Worm (Caenorhabditis elegans) whole organism, young adult: Measurements from ENCODE around the gene C15H11.11.

Source experiments
- B0336.3 ChIP-seq: fragments of 200-800 bp; sonication (Bioruptor generic); IDR thresholded peaks from 2 replicates; pipeline ENCODE4 v1.3.6; 2022; ENCODE audit warnings: missing genetic modification characterization, missing compliant biosample characterization
- C17E4.6 ChIP-seq: fragments of 200-800 bp; sonication (Bioruptor generic); IDR thresholded peaks from 2 replicates; pipeline ENCODE4 v1.3.6; 2022; ENCODE audit warnings: missing genetic modification reagents, missing genetic modification characterization, missing compliant biosample characterization
- F10E7.11 ChIP-seq: sonication (generic microtip); optimal IDR thresholded peaks from 2 replicates; lab custom pipeline; 2017; ENCODE audit warnings: mild to moderate bottlenecking, missing genetic modification characterization, moderate library complexity, missing compliant biosample characterization
- F23B12.7 ChIP-seq: sonication (generic microtip); optimal IDR thresholded peaks from 2 replicates; lab custom pipeline; 2017; ENCODE audit warnings: missing genetic modification characterization, mild to moderate bottlenecking, missing compliant biosample characterization, antibody characterized with exemption, moderate library complexity; ENCODE audit not compliant: insufficient read depth
- F55B11.4 ChIP-seq: sonication (generic microtip); optimal IDR thresholded peaks from 2 replicates; lab custom pipeline; 2016; ENCODE audit warnings: missing compliant biosample characterization, missing genetic modification characterization, borderline replicate concordance; ENCODE audit not compliant: insufficient read depth
- K12H6.12 ChIP-seq: fragments of 200-800 bp; sonication (Bioruptor generic); optimal IDR thresholded peaks from 2 replicates; lab custom pipeline; 2018; ENCODE audit warnings: mild to moderate bottlenecking, missing genetic modification characterization, missing compliant biosample characterization
- T07F8.4 ChIP-seq: sonication (generic microtip); optimal IDR thresholded peaks from 2 replicates; lab custom pipeline; 2016; ENCODE audit warnings: mild to moderate bottlenecking, missing genetic modification characterization, moderate library complexity, missing compliant biosample characterization
- Y53F4B.3 ChIP-seq: fragments of 200-800 bp; sonication (Bioruptor generic); IDR thresholded peaks from 2 replicates; pipeline ENCODE4 v1.3.6; 2022; ENCODE audit warnings: missing genetic modification reagents, missing genetic modification characterization, missing compliant biosample characterization
- Y79H2A.3 ChIP-seq: fragments of 200-800 bp; sonication (Bioruptor generic); conservative IDR thresholded peaks from 2 replicates; pipeline ENCODE4 v1.3.6; 2022; ENCODE audit warnings: missing genetic modification reagents, missing genetic modification characterization, missing compliant biosample characterization
- attf-5 ChIP-seq: fragments of 200-800 bp; sonication (Bioruptor generic); optimal IDR thresholded peaks from 2 replicates; lab custom pipeline; 2018; ENCODE audit warnings: mild to moderate bottlenecking, missing genetic modification characterization, missing compliant biosample characterization
- attf-6 ChIP-seq: fragments of 200-800 bp; sonication (Bioruptor generic); IDR thresholded peaks from 2 replicates; pipeline ENCODE4 v1.3.6; 2022; ENCODE audit warnings: missing genetic modification reagents, missing genetic modification characterization, missing compliant biosample characterization
- ccch-3 ChIP-seq: fragments of 200-800 bp; sonication (Bioruptor generic); optimal IDR thresholded peaks from 2 replicates; lab custom pipeline; 2018; ENCODE audit warnings: mild to moderate bottlenecking, missing genetic modification characterization, missing compliant biosample characterization
- cebp-1 ChIP-seq, 2 experiments: fragments of 200-800 bp in 1 of 2; sonication (Bioruptor generic) in 1 of 2; sonication (generic microtip) in 1 of 2; IDR thresholded peaks in 1 of 2; optimal IDR thresholded peaks in 1 of 2; 2 replicates each; pipeline versions ENCODE4 v1.3.6 to Lab custom; 2017 to 2022; ENCODE audit warnings: missing compliant biosample characterization in 2 of 2, missing genetic modification characterization in 2 of 2, mild to moderate bottlenecking in 1 of 2, missing genetic modification reagents in 1 of 2, moderate library complexity in 1 of 2
- cebp-2 ChIP-seq: fragments of 200-800 bp; sonication (Bioruptor generic); IDR thresholded peaks from 2 replicates; pipeline ENCODE4 v1.3.6; 2022; ENCODE audit warnings: missing genetic modification characterization, missing compliant biosample characterization
- ceh-100 ChIP-seq: fragments of 200-800 bp; sonication (Bioruptor generic); IDR thresholded peaks from 2 replicates; pipeline ENCODE4 v1.3.6; 2022; ENCODE audit warnings: missing genetic modification reagents, missing genetic modification characterization, missing compliant biosample characterization
- ceh-27 ChIP-seq: fragments of 200-800 bp; sonication (Bioruptor generic); optimal IDR thresholded peaks from 2 replicates; lab custom pipeline; 2018; ENCODE audit warnings: mild to moderate bottlenecking, missing genetic modification characterization, moderate library complexity, missing compliant biosample characterization
- chd-7 ChIP-seq: sonication (generic microtip); optimal IDR thresholded peaks from 2 replicates; lab custom pipeline; 2016; ENCODE audit warnings: mild to moderate bottlenecking, missing genetic modification characterization, moderate library complexity, missing compliant biosample characterization
- die-1 ChIP-seq: sonication (generic microtip); optimal IDR thresholded peaks from 2 replicates; lab custom pipeline; 2016; ENCODE audit warnings: missing genotype, mild to moderate bottlenecking, missing genetic modification characterization, missing compliant biosample characterization
- egrh-3 ChIP-seq: fragments of 200-800 bp; sonication (Bioruptor generic); IDR thresholded peaks from 2 replicates; pipeline ENCODE4 v1.3.6; 2022; ENCODE audit warnings: missing genetic modification reagents, missing genetic modification characterization, missing compliant biosample characterization
- ets-4 ChIP-seq: fragments of 200-800 bp; sonication (Bioruptor generic); optimal IDR thresholded peaks from 2 replicates; lab custom pipeline; 2018; ENCODE audit warnings: mild to moderate bottlenecking, missing genetic modification characterization, missing compliant biosample characterization
- gei-17 ChIP-seq: fragments of 200-800 bp; sonication (Bioruptor generic); optimal IDR thresholded peaks from 2 replicates; lab custom pipeline; 2018; ENCODE audit warnings: mild to moderate bottlenecking, missing genetic modification characterization, missing compliant biosample characterization
- hrde-1 ChIP-seq: sonication (generic microtip); optimal IDR thresholded peaks from 2 replicates; lab custom pipeline; 2016; ENCODE audit warnings: missing genetic modification characterization, mild to moderate bottlenecking, missing compliant biosample characterization, moderate library complexity, missing genotype, missing genetic modification reagents, borderline replicate concordance
- lag-1 ChIP-seq: fragments of 200-800 bp; sonication (Bioruptor generic); IDR thresholded peaks from 2 replicates; pipeline ENCODE4 v1.3.6; 2022; ENCODE audit warnings: missing genetic modification reagents, missing genetic modification characterization, missing compliant biosample characterization
- let-526 ChIP-seq: fragments of 200-800 bp; sonication (Bioruptor generic); IDR thresholded peaks from 2 replicates; pipeline ENCODE4 v1.3.6; 2022; ENCODE audit warnings: missing genetic modification reagents, missing genetic modification characterization, missing compliant biosample characterization
- let-607 ChIP-seq, 2 experiments: fragments of 200-800 bp in 1 of 2; sonication (Bioruptor generic) in 1 of 2; sonication (generic microtip) in 1 of 2; optimal IDR thresholded peaks; 2 replicates each; lab custom pipeline; 2016 to 2018; ENCODE audit warnings: mild to moderate bottlenecking in 2 of 2, missing compliant biosample characterization in 2 of 2, missing genetic modification characterization in 2 of 2, moderate library complexity in 2 of 2, missing genotype in 1 of 2
- lin-26 ChIP-seq: fragments of 200-800 bp; sonication (Bioruptor generic); IDR thresholded peaks from 2 replicates; pipeline ENCODE4 v1.3.6; 2022; ENCODE audit warnings: missing genetic modification reagents, missing genetic modification characterization, missing compliant biosample characterization
- lin-35 ChIP-seq, 3 experiments: fragments of 150-350 bp in 2 of 3; sonication (generic microtip) in 1 of 3; optimal IDR thresholded peaks; 2 replicates each; lab custom pipeline; 2014 to 2018; ENCODE audit warnings: missing biosample characterization in 3 of 3, missing genetic modification characterization in 3 of 3, missing genetic modification reagents in 3 of 3
- lin-40 ChIP-seq: sonication (generic microtip); optimal IDR thresholded peaks from 2 replicates; lab custom pipeline; 2016; ENCODE audit warnings: missing genetic modification characterization, mild to moderate bottlenecking, missing compliant biosample characterization, missing genotype, missing genetic modification reagents
- lir-1 ChIP-seq: fragments of 200-800 bp; sonication (Bioruptor generic); conservative IDR thresholded peaks from 2 replicates; pipeline ENCODE4 v1.3.6; 2022; ENCODE audit warnings: missing genetic modification reagents, missing genetic modification characterization, missing compliant biosample characterization
- lsl-1 ChIP-seq: fragments of 200-800 bp; sonication (Bioruptor generic); optimal IDR thresholded peaks from 2 replicates; lab custom pipeline; 2018; ENCODE audit warnings: mild to moderate bottlenecking, missing genetic modification characterization, moderate library complexity, missing compliant biosample characterization
- madf-3 ChIP-seq: fragments of 200-800 bp; sonication (Bioruptor generic); IDR thresholded peaks from 2 replicates; pipeline ENCODE4 v1.3.6; 2022; ENCODE audit warnings: missing genetic modification reagents, missing genetic modification characterization, missing compliant biosample characterization
- mcd-1 ChIP-seq: fragments of 200-800 bp; sonication (Bioruptor generic); IDR thresholded peaks from 2 replicates; pipeline ENCODE4 v1.3.6; 2022; ENCODE audit warnings: missing genetic modification reagents, missing genetic modification characterization, missing compliant biosample characterization
- mel-28 ChIP-seq: sonication (generic microtip); optimal IDR thresholded peaks from 2 replicates; lab custom pipeline; 2016; ENCODE audit warnings: borderline replicate concordance, mild to moderate bottlenecking, missing genetic modification characterization, missing compliant biosample characterization
- mxl-1 ChIP-seq: sonication (generic microtip); optimal IDR thresholded peaks from 2 replicates; lab custom pipeline; 2016; ENCODE audit warnings: missing genetic modification characterization, missing compliant biosample characterization
- nfya-2 ChIP-seq: fragments of 200-800 bp; sonication (Bioruptor generic); IDR thresholded peaks from 2 replicates; pipeline ENCODE4 v1.3.6; 2022; ENCODE audit warnings: missing genetic modification reagents, missing genetic modification characterization, missing compliant biosample characterization
- nfyb-1 ChIP-seq: fragments of 200-800 bp; sonication (Bioruptor generic); IDR thresholded peaks from 2 replicates; pipeline ENCODE4 v1.3.6; 2022; ENCODE audit warnings: missing genetic modification reagents, missing genetic modification characterization, missing compliant biosample characterization
- nhr-27 ChIP-seq: fragments of 200-800 bp; sonication (Bioruptor generic); optimal IDR thresholded peaks from 2 replicates; lab custom pipeline; 2018; ENCODE audit warnings: mild to moderate bottlenecking, missing genetic modification characterization, moderate library complexity, missing compliant biosample characterization
- pbrm-1 ChIP-seq: fragments of 200-800 bp; sonication (Bioruptor generic); IDR thresholded peaks from 2 replicates; pipeline ENCODE4 v1.3.6; 2022; ENCODE audit warnings: missing genetic modification reagents, missing genetic modification characterization, missing compliant biosample characterization
- repo-1 ChIP-seq: sonication (generic microtip); optimal IDR thresholded peaks from 2 replicates; lab custom pipeline; 2017; ENCODE audit warnings: mild to moderate bottlenecking, missing genetic modification characterization, missing compliant biosample characterization
- snpc-3.4 ChIP-seq: sonication (generic microtip); optimal IDR thresholded peaks from 2 replicates; lab custom pipeline; 2017; ENCODE audit warnings: missing genetic modification characterization, mild to moderate bottlenecking, missing compliant biosample characterization, antibody characterized with exemption, moderate library complexity, missing genotype, missing genetic modification reagents
- snpc-4 ChIP-seq, 5 experiments: fragments of 150-350 bp in 1 of 5; sonication (generic microtip) in 4 of 5; optimal IDR thresholded peaks; 2 replicates each; lab custom pipeline; 2014 to 2018; ENCODE audit warnings: missing genetic modification characterization in 5 of 5, missing biosample characterization in 3 of 5, antibody characterized with exemption in 2 of 5, mild to moderate bottlenecking in 2 of 5, missing compliant biosample characterization in 2 of 5, missing genotype in 2 of 5, moderate library complexity in 2 of 5, missing genetic modification reagents in 1 of 5
- zfh-2 ChIP-seq: fragments of 200-800 bp; sonication (Bioruptor generic); conservative IDR thresholded peaks from 2 replicates; pipeline ENCODE4 v1.3.6; 2022; ENCODE audit warnings: missing genetic modification reagents, missing genetic modification characterization, missing compliant biosample characterization
- ztf-22 ChIP-seq: fragments of 200-800 bp; sonication (Bioruptor generic); optimal IDR thresholded peaks from 2 replicates; lab custom pipeline; 2018; ENCODE audit warnings: mild to moderate bottlenecking, missing genetic modification characterization, moderate library complexity, missing compliant biosample characterization
- ztf-26 ChIP-seq: sonication (generic microtip); optimal IDR thresholded peaks from 2 replicates; lab custom pipeline; 2017; ENCODE audit warnings: missing genetic modification characterization, missing compliant biosample characterization
- ztf-28 ChIP-seq: fragments of 200-800 bp; sonication (Bioruptor generic); IDR thresholded peaks from 2 replicates; pipeline ENCODE4 v1.3.6; 2022; ENCODE audit warnings: missing genetic modification reagents, missing genetic modification characterization, missing compliant biosample characterization

The C15H11.11 gene

DNA sequence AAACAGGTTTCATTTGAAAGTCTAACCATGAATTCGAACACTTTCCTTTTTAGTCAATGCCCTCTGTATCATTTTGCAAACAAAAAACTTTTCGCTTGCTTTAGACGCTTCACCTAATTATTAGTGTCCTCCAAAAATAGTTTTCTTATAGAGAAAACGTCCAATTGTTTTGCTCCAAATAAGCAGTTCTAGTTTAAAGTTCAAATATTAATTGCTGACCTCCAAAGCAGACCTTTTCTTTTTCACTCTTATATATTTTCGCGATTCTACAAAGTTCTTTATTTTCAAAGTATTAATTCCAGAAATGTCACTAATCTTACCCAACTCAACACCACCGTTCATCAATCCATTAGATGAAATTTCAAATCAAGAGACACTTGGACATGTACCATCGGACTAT is 6.5 kb upstream of the C15H11.11 start, which contains the start of gene gnrr-2:
gnrr-2 (plus strand) TSS at position 301 of the 400 bp plus-strand sequence.
- TF ChIP-seq lag-1 (GFP tag; lab: Robert Waterston, UW) (no peak), mxl-1 (tag; lab: Kevin White, UChicago) (no peak), repo-1 (tag; lab: Kevin White, UChicago) (no peak)
- TF ChIP-seq, all 124 proteins: peak for 0

DNA sequence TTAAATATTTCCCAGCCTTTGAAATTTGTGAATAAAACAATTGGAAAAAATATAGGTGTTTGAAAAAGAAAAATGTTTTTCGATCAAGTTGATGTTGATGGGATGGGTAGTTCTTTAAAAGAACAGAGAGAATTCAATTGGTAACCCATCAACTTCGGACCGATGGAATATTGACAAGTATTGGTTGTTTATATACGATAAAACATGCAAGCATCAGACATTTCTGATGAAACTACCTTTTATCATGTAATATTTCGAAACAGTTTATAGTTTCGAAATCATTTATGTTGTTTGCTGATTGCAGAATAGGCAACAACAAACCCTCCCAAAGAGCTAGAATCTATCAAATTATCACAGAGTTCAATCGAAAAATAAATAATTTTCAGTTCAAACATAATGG is 5.4 kb upstream of the C15H11.11 start:
- no peak for TF ChIP-seq lir-1 (GFP tag; lab: Robert Waterston, UW)
- TF ChIP-seq gei-17 (GFP tag; lab: Kevin White, UChicago): no peak
- no peak for TF ChIP-seq B0336.3 (GFP tag; lab: Robert Waterston, UW)
- TF ChIP-seq madf-3: no peak
- TF ChIP-seq ceh-27: no peak
- TF ChIP-seq cebp-2 (GFP tag; lab: Robert Waterston, UW): 0 out of 2 replicates have a peak, but pooled peaks have one; percentile 13
- TF ChIP-seq ets-4: no peak
- no peak for TF ChIP-seq mel-28
- TF ChIP-seq attf-5: no peak
- TF ChIP-seq snpc-4 (GFP tag; optimal IDR thresholded peaks at IDR 0.05; lab: Kevin White, UChicago): no peak
- TF ChIP-seq snpc-4 (tag; optimal IDR thresholded peaks at IDR 0.05; lab: Kevin White, UChicago): peak in 2 of 4 experiments; percentile 85
- TF ChIP-seq F10E7.11 (tag; lab: Kevin White, UChicago): no peak
- TF ChIP-seq ztf-28 (GFP tag; lab: Robert Waterston, UW): no peak
- TF ChIP-seq lin-26: no peak
- TF ChIP-seq let-526 (GFP tag; lab: Robert Waterston, UW): no peak
- no peak for TF ChIP-seq cebp-1 (GFP tag; IDR thresholded peaks at IDR 0.05; lab: Robert Waterston, UW)
- peak; percentile 87 for TF ChIP-seq cebp-1 (tag; optimal IDR thresholded peaks at IDR 0.05; lab: Kevin White, UChicago)
- no peak for TF ChIP-seq pbrm-1
- TF ChIP-seq chd-7 (tag; lab: Kevin White, UChicago): no peak
- no peak for TF ChIP-seq ztf-22 (GFP tag; lab: Kevin White, UChicago)
- no peak for TF ChIP-seq snpc-3.4 (tag; lab: Kevin White, UChicago)
- TF ChIP-seq Y79H2A.3: no peak
- no peak for TF ChIP-seq F55B11.4 (tag; lab: Kevin White, UChicago)
- no peak for TF ChIP-seq egrh-3 (GFP tag; lab: Robert Waterston, UW)
- no peak for TF ChIP-seq lin-35 (GFP tag; optimal IDR thresholded peaks at IDR 0.05; lab: Kevin White, UChicago)
- no peak for TF ChIP-seq lin-40 (tag; lab: Kevin White, UChicago)
- TF ChIP-seq T07F8.4: no peak

DNA sequence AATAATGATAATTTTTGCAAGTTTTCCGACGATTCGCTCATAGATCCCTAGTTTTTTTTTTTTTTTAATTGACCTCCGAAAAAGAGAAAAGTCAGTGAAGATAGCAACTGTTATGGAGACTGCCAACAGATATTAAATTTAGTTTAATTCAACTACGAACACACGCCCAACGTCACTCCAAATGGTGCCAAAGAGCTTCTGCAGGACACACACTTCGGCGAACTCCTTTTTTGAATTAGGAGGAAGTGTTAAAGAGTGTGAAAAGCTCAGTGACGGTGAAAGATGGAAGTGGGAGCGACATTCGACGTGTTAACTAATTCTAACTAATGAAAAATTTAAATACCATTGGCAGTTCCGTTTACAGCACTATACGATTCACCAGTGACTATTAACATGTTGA is 3.3 kb upstream of the C15H11.11 start:
- no peak for TF ChIP-seq F23B12.7 (tag; lab: Kevin White, UChicago)
- no peak for TF ChIP-seq nfya-2 (GFP tag; lab: Robert Waterston, UW)
- TF ChIP-seq lsl-1 (GFP tag; lab: Kevin White, UChicago): no peak
- no peak for TF ChIP-seq T07F8.4
- TF ChIP-seq attf-5: no peak
- no peak for TF ChIP-seq K12H6.12 (tag; lab: Kevin White, UChicago)
- TF ChIP-seq nfyb-1 (GFP tag; lab: Robert Waterston, UW): 0 out of 2 replicates have a peak, but pooled peaks have one; percentile 40
- TF ChIP-seq lin-35 (GFP tag; optimal IDR thresholded peaks at IDR 0.05; lab: Kevin White, UChicago): no peak
- TF ChIP-seq let-607 (tag; optimal IDR thresholded peaks at IDR 0.05; lab: Kevin White, UChicago): no peak
- no peak for TF ChIP-seq ccch-3
- TF ChIP-seq mcd-1: no peak
- TF ChIP-seq pbrm-1: no peak
- no peak for TF ChIP-seq ceh-100 (GFP tag; lab: Robert Waterston, UW)
- no peak for TF ChIP-seq attf-6 (GFP tag; lab: Robert Waterston, UW)
- TF ChIP-seq ztf-26: no peak
- TF ChIP-seq zfh-2 (GFP tag; lab: Robert Waterston, UW): no peak
- TF ChIP-seq C17E4.6 (GFP tag; lab: Robert Waterston, UW): no peak
- TF ChIP-seq hrde-1: no peak
- TF ChIP-seq die-1 (tag; lab: Kevin White, UChicago): peak; percentile 29
- TF ChIP-seq Y53F4B.3 (GFP tag; lab: Robert Waterston, UW): no peak
- no peak for TF ChIP-seq nhr-27
